Worm (Caenorhabditis elegans): ENCODE data around the gene try-12.

The try-12 gene

ce11 chrV:7420162-7420561 is 29.0 kb upstream of the try-12 start, which contains the start of gene srxa-4:
srxa-4 (plus strand) TSS chrV:7420462.
- TF ChIP-seq ceh-58 (GFP tag; IDR thresholded peaks at IDR 0.05): no peak
- TF ChIP-seq Y53F4B.3 (GFP tag; IDR thresholded peaks at IDR 0.05): no peak

ce11 chrV:7424336-7424735 is 24.8 kb upstream of the try-12 start, which contains the start of gene F18E3.10:
F18E3.10 (minus strand) TSS chrV:7424436.
- TF ChIP-seq ztf-6 (GFP tag; IDR thresholded peaks at IDR 0.05) (no peak), mcd-1 (GFP tag; IDR thresholded peaks at IDR 0.05) (no peak), tbx-9 (tag; optimal IDR thresholded peaks at IDR 0.05; ENCODE audit: borderline replicate concordance) (no peak), lin-40 (tag; optimal IDR thresholded peaks at IDR 0.05) (no peak), ceh-79 (tag; optimal IDR thresholded peaks at IDR 0.05) (no peak)

- TF ChIP-seq ceh-40 (GFP tag; IDR thresholded peaks at IDR 0.05) (no peak), F52B5.7 (tag; optimal IDR thresholded peaks at IDR 0.05) (no peak), rec-8 (tag; optimal IDR thresholded peaks at IDR 0.05) (no peak), madf-8 (GFP tag; conservative IDR thresholded peaks at IDR 0.05) (no peak), F39B2.1 (GFP tag; IDR thresholded peaks at IDR 0.05) (no peak), dpl-1 (GFP tag; optimal IDR thresholded peaks at IDR 0.05) (no peak), nhr-120 (GFP tag; IDR thresholded peaks at IDR 0.05) (no peak), ceh-27 (GFP tag; optimal IDR thresholded peaks at IDR 0.05) (no peak)
Measured at ce11 chrV:7426594-7426993, 22.6 kb upstream of the try-12 start, which contains the start of gene srw-68. srw-68 (minus strand) TSS chrV:7426694.

- TF ChIP-seq aptf-3 (GFP tag; IDR thresholded peaks at IDR 0.05) (no peak), madf-6 (GFP tag; IDR thresholded peaks at IDR 0.05) (no peak), Y79H2A.3 (GFP tag; conservative IDR thresholded peaks at IDR 0.05) (no peak), snpc-4 (GFP tag; optimal IDR thresholded peaks at IDR 0.05) (no peak), snpc-4 (tag; optimal IDR thresholded peaks at IDR 0.05) (no peak), egrh-3 (GFP tag; IDR thresholded peaks at IDR 0.05) (no peak), tlf-1 (GFP tag; optimal IDR thresholded peaks at IDR 0.05) (no peak), ama-1 (optimal IDR thresholded peaks at IDR 0.05) (no peak), ama-1 (GFP tag; optimal IDR thresholded peaks at IDR 0.05) (no peak), F23B12.7 (tag; optimal IDR thresholded peaks at IDR 0.05; ENCODE audit: insufficient read depth) (no peak), chd-7 (tag; optimal IDR thresholded peaks at IDR 0.05) (no peak), K11D2.4 (GFP tag; IDR thresholded peaks at IDR 0.05) (no peak)
Measured at ce11 chrV:7428880-7429279, 20.3 kb upstream of the try-12 start, which contains the start of gene srw-69. srw-69 (minus strand) TSS chrV:7428980.

ce11 chrV:7431016-7431415 is 18.1 kb upstream of the try-12 start, which contains the start of gene srw-71:
srw-71 (minus strand) TSS chrV:7431116.
- no peak for TF ChIP-seq ztf-3 (GFP tag; optimal IDR thresholded peaks at IDR 0.05)

ce11 chrV:7432441-7433146 is 16.6 kb upstream of the try-12 start:
- TF ChIP-seq hlh-12 (tag; optimal IDR thresholded peaks at IDR 0.05) (no peak), athp-1 (tag; optimal IDR thresholded peaks at IDR 0.05) (peak; percentile 46), let-526 (GFP tag; IDR thresholded peaks at IDR 0.05) (no peak), lir-1 (GFP tag; conservative IDR thresholded peaks at IDR 0.05) (no peak), D2030.7 (GFP tag; IDR thresholded peaks at IDR 0.05) (no peak), rcor-1 (GFP tag; IDR thresholded peaks at IDR 0.05) (no peak), pbrm-1 (GFP tag; IDR thresholded peaks at IDR 0.05) (peak; percentile 64; the same call in 1 of the 2 replicates), ztf-6 (GFP tag; IDR thresholded peaks at IDR 0.05) (no peak), C17E4.6 (GFP tag; IDR thresholded peaks at IDR 0.05) (no peak), ZK185.1 (tag; optimal IDR thresholded peaks at IDR 0.05; ENCODE audit: poor library complexity, severe bottlenecking) (peak; percentile 17), unc-62 (GFP tag; optimal IDR thresholded peaks at IDR 0.05) (no peak), nhr-179 (tag; optimal IDR thresholded peaks at IDR 0.05) (no peak), zfh-2 (GFP tag; conservative IDR thresholded peaks at IDR 0.05) (no peak), Y53G8AR.9 (GFP tag; conservative IDR thresholded peaks at IDR 0.05) (peak; percentile 91; the same call in 1 of the 2 replicates), F37B4.10 (GFP tag; IDR thresholded peaks at IDR 0.05) (no peak)
